Worm (Caenorhabditis elegans): Measurements from ENCODE around the gene C47E12.14.

DNA sequence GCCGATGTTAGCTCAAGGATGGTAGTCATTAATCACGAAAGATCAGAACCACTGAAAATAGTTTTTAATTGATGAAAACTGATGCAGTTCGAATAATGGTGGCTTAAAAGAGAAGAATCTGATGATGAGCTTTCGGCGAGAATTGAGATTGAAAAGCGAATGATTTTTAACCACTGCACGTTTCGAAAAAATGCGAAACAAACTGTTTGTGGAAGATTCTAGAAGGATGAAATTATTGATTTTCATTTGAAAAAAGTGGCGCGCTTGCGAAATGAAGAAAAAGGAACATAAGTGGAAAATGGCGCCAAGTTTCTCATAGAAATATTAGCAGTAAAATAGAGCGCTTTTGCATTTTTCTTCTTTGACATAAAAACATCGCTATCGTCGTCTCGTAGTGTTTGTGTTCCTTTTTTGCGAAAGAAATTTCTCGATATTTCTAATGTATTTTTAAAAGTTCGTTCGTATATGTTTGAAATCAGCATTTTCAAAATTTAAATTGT, 18.8 kb upstream of the C47E12.14 start, which contains the start of gene uba-1:
- TF ChIP-seq ama-1 (optimal IDR thresholded peaks at IDR 0.05): peak; percentile 61
- no peak for TF ChIP-seq scrt-1 (GFP tag; IDR thresholded peaks at IDR 0.05)
- TF ChIP-seq sea-1 (GFP tag; conservative IDR thresholded peaks at IDR 0.05): no peak
- no peak for TF ChIP-seq hmg-4 (GFP tag; optimal IDR thresholded peaks at IDR 0.05)
- TF ChIP-seq tra-4 (tag; optimal IDR thresholded peaks at IDR 0.05): no peak
